Fruit fly (Drosophila melanogaster): Measurements from ENCODE around the gene CG13950.

CG13950 gene

dm6 chr2L:846167-846868 lies 13.7 kb upstream of the CG13950 start (continued):
- TF ChIP-seq Oaz (GFP tag; IDR thresholded peaks at IDR 0.05) (no peak), cas (GFP tag; IDR thresholded peaks at IDR 0.05) (no peak), Asciz (GFP tag; optimal IDR thresholded peaks at IDR 0.05) (peak; percentile 75), CG15479 (GFP tag; optimal IDR thresholded peaks at IDR 0.05) (no peak), CG15601 (tag; optimal IDR thresholded peaks at IDR 0.05) (peak; percentile 39), CG7271 (tag; optimal IDR thresholded peaks at IDR 0.05) (no peak), pita (GFP tag; optimal IDR thresholded peaks at IDR 0.05) (no peak), Doc3 (GFP tag; IDR thresholded peaks at IDR 0.05; ENCODE audit: partially characterized antibody) (no peak), cg (GFP tag; optimal IDR thresholded peaks at IDR 0.05) (no peak), CG1792 (GFP tag; optimal IDR thresholded peaks at IDR 0.05) (peak; percentile 30), Dip2 (GFP tag; IDR thresholded peaks at IDR 0.05) (no peak), CG15514 (GFP tag; optimal IDR thresholded peaks at IDR 0.05) (no peak), Sox100B (GFP tag; optimal IDR thresholded peaks at IDR 0.05) (peak; percentile 56), bigmax (GFP tag; optimal IDR thresholded peaks at IDR 0.05) (no peak), CG5953 (GFP tag; IDR thresholded peaks at IDR 0.05) (no peak), twi (tag; optimal IDR thresholded peaks at IDR 0.05) (no peak), kay (GFP tag; optimal IDR thresholded peaks at IDR 0.05) (peak; percentile 15), Deaf1 (tag; optimal IDR thresholded peaks at IDR 0.05) (peak; percentile 27), CG32767 (GFP tag; IDR thresholded peaks at IDR 0.05) (0 out of 2 replicates have a peak, but pooled peaks have one; percentile 26), dimm (GFP tag; IDR thresholded peaks at IDR 0.05) (no peak), so (GFP tag; IDR thresholded peaks at IDR 0.05) (no peak; the same call in 2 of the 3 replicates), Hr51 (GFP tag; optimal IDR thresholded peaks at IDR 0.05) (peak; percentile 28 to 80), lola (GFP tag; optimal IDR thresholded peaks at IDR 0.05) (peak in 1 of 3 experiments; percentile 19), CG18764 (GFP tag; optimal IDR thresholded peaks at IDR 0.05) (peak; percentile 48), CG5180 (GFP tag; optimal IDR thresholded peaks at IDR 0.05) (peak; percentile 45), CG3281 (GFP tag; optimal IDR thresholded peaks at IDR 0.05) (peak; percentile 55), chn (GFP tag; optimal IDR thresholded peaks at IDR 0.05) (peak; percentile 29), CG9797 (GFP tag; optimal IDR thresholded peaks at IDR 0.05) (no peak), Neu2 (GFP tag; optimal IDR thresholded peaks at IDR 0.05; ENCODE audit: borderline replicate concordance) (no peak), CG17385 (GFP tag; optimal IDR thresholded peaks at IDR 0.05) (peak; percentile 45), CG10321 (GFP tag; IDR thresholded peaks at IDR 0.05) (no peak), crp (GFP tag; optimal IDR thresholded peaks at IDR 0.05) (peak in 1 of 2 experiments; percentile 61), chm (GFP tag; IDR thresholded peaks at IDR 0.05) (peak; percentile 34; the same call in 1 of the 2 replicates), Oli (tag; optimal IDR thresholded peaks at IDR 0.05) (peak; percentile 84), gce (GFP tag; IDR thresholded peaks at IDR 0.05) (no peak), Fer2 (tag; optimal IDR thresholded peaks at IDR 0.05) (no peak), CG9932 (GFP tag; IDR thresholded peaks at IDR 0.05) (peak; percentile 48; the same call in 1 of the 2 replicates), CG4424 (GFP tag; optimal IDR thresholded peaks at IDR 0.05) (peak; percentile 56), CG1647 (GFP tag; optimal IDR thresholded peaks at IDR 0.05) (peak; percentile 48), Optix (GFP tag; IDR thresholded peaks at IDR 0.05) (peak; percentile 54; the same call in 1 of the 3 replicates), ewg (GFP tag; optimal IDR thresholded peaks at IDR 0.05) (peak; percentile 52), CG2875 (GFP tag; optimal IDR thresholded peaks at IDR 0.05) (peak; percentile 56), CG32532 (GFP tag; IDR thresholded peaks at IDR 0.05) (no peak), zf30C (GFP tag; optimal IDR thresholded peaks at IDR 0.05) (peak; percentile 37), crol (GFP tag; IDR thresholded peaks at IDR 0.05) (peak; percentile 73), CG30403 (GFP tag; optimal IDR thresholded peaks at IDR 0.05) (peak; percentile 66), Vsx1 (GFP tag; optimal IDR thresholded peaks at IDR 0.05) (peak; percentile 15), caup (GFP tag; optimal IDR thresholded peaks at IDR 0.05; ENCODE audit: severe bottlenecking) (no peak)

Measured in whole organism, embryonic.